Fruit fly (Drosophila melanogaster) whole organism, embryonic: ENCODE data around the gene CG45486.

Experiments used
- Atf-2 ChIP-seq: fragments of 200-800 bp; sonication (Bioruptor generic); optimal IDR thresholded peaks from 2 replicates; lab custom pipeline; 2016; ENCODE audit warnings: missing biosample characterization, missing genetic modification characterization
- Atf3 ChIP-seq: fragments of 200-800 bp; sonication (Bioruptor generic); optimal IDR thresholded peaks from 3 replicates; lab custom pipeline; 2016; ENCODE audit warnings: missing biosample characterization, missing genetic modification characterization
- BEAF-32 ChIP-seq: fragments of 200-800 bp; sonication (Bioruptor generic); optimal IDR thresholded peaks from 3 replicates; lab custom pipeline; 2017; ENCODE audit warnings: missing biosample characterization, missing genetic modification characterization, mild to moderate bottlenecking, moderate library complexity, missing genetic modification reagents
- Bgb ChIP-seq: fragments of 200-800 bp; sonication (Bioruptor generic); IDR thresholded peaks from 2 replicates; pipeline ENCODE4 v1.3.6; 2022; ENCODE audit warnings: missing biosample characterization, missing genetic modification characterization; ENCODE audit not compliant: partially characterized antibody
- CG10267 ChIP-seq: fragments of 200-800 bp; sonication (Bioruptor generic); optimal IDR thresholded peaks from 2 replicates; lab custom pipeline; 2018; ENCODE audit warnings: missing biosample characterization, mild to moderate bottlenecking, missing genetic modification characterization, moderate library complexity
- CG10543 ChIP-seq: fragments of 200-800 bp; sonication (Bioruptor generic); optimal IDR thresholded peaks from 3 replicates; lab custom pipeline; 2017; ENCODE audit warnings: missing biosample characterization, mild to moderate bottlenecking, missing genetic modification characterization, moderate library complexity
- CG13624 ChIP-seq: fragments of 200-800 bp; sonication (Bioruptor generic); optimal IDR thresholded peaks from 2 replicates; lab custom pipeline; 2016; ENCODE audit warnings: missing biosample characterization, missing genetic modification characterization
- CG14014 ChIP-seq: fragments of 200-800 bp; sonication (Bioruptor generic); IDR thresholded peaks from 2 replicates; pipeline ENCODE4 v1.3.6; 2022; ENCODE audit warnings: missing biosample characterization, missing genetic modification characterization
- CG15479 ChIP-seq: fragments of 200-800 bp; sonication (Bioruptor generic); optimal IDR thresholded peaks from 3 replicates; lab custom pipeline; 2019; ENCODE audit warnings: missing biosample characterization, mild to moderate bottlenecking, missing genetic modification characterization, moderate library complexity
- CG1603 ChIP-seq: fragments of 200-800 bp; sonication (Bioruptor generic); optimal IDR thresholded peaks from 2 replicates; lab custom pipeline; 2019; ENCODE audit warnings: missing biosample characterization, mild to moderate bottlenecking, missing genetic modification characterization, moderate library complexity
- CG17612 ChIP-seq: fragments of 200-800 bp; sonication (Bioruptor generic); IDR thresholded peaks from 2 replicates; pipeline ENCODE4 v1.3.6; 2022; ENCODE audit warnings: missing biosample characterization, missing genetic modification characterization
- CG3163 ChIP-seq: fragments of 200-800 bp; sonication (Bioruptor generic); optimal IDR thresholded peaks from 3 replicates; lab custom pipeline; 2016; ENCODE audit warnings: missing biosample characterization, missing genetic modification characterization
- CG6175 ChIP-seq: fragments of 200-800 bp; sonication (Bioruptor generic); IDR thresholded peaks from 3 replicates; pipeline ENCODE4 v1.3.6; 2022; ENCODE audit warnings: missing biosample characterization, missing genetic modification characterization
- CG7556 ChIP-seq: fragments of 200-800 bp; sonication (Bioruptor generic); optimal IDR thresholded peaks from 2 replicates; lab custom pipeline; 2017; ENCODE audit warnings: missing biosample characterization, mild to moderate bottlenecking, missing genetic modification characterization
- CG7839 ChIP-seq: fragments of 200-800 bp; sonication (Bioruptor generic); optimal IDR thresholded peaks from 3 replicates; lab custom pipeline; 2018; ENCODE audit warnings: missing biosample characterization, mild to moderate bottlenecking, missing genetic modification characterization, moderate library complexity
- CG8290 ChIP-seq, 3 experiments: fragments of 200-800 bp; sonication (Bioruptor generic); optimal IDR thresholded peaks; 2 replicates each; lab custom pipeline; 2016 to 2019; ENCODE audit warnings: missing biosample characterization in 3 of 3, missing genetic modification characterization in 3 of 3, mild to moderate bottlenecking in 2 of 3, moderate library complexity in 1 of 3
- CG9437 ChIP-seq: fragments of 200-800 bp; sonication (Bioruptor generic); optimal IDR thresholded peaks from 2 replicates; lab custom pipeline; 2018; ENCODE audit warnings: missing biosample characterization, mild to moderate bottlenecking, missing genetic modification characterization
- CHES-1-like ChIP-seq: fragments of 200-800 bp; sonication (Bioruptor generic); optimal IDR thresholded peaks from 2 replicates; lab custom pipeline; 2016; ENCODE audit warnings: missing biosample characterization, missing genetic modification characterization
- CTCF ChIP-seq: fragments of 200-800 bp; sonication (Bioruptor generic); optimal IDR thresholded peaks from 2 replicates; lab custom pipeline; 2017; ENCODE audit warnings: missing biosample characterization, mild to moderate bottlenecking, missing genetic modification characterization, moderate library complexity
- Camta ChIP-seq: fragments of 200-800 bp; sonication (Bioruptor generic); optimal IDR thresholded peaks from 2 replicates; lab custom pipeline; 2016; ENCODE audit warnings: missing biosample characterization, missing genetic modification characterization
- HLH3B ChIP-seq: fragments of 200-800 bp; sonication (Bioruptor generic); IDR thresholded peaks from 2 replicates; pipeline ENCODE4 v1.3.6; 2022; ENCODE audit warnings: missing biosample characterization, missing genetic modification characterization
- Med ChIP-seq: fragments of 200-800 bp; sonication (Bioruptor generic); peaks from one replicate; lab custom pipeline; 2016; ENCODE audit warnings: missing biosample characterization, missing genetic modification characterization, mild to moderate bottlenecking, inconsistent platforms, moderate library complexity
- Ptx1 ChIP-seq: fragments of 200-800 bp; sonication (Bioruptor generic); IDR thresholded peaks from 2 replicates; pipeline ENCODE4 v1.3.6; 2022; ENCODE audit warnings: missing biosample characterization, missing genetic modification characterization
- Rfx ChIP-seq: fragments of 200-800 bp; sonication (Bioruptor generic); IDR thresholded peaks from 2 replicates; pipeline ENCODE4 v1.3.6; 2022; ENCODE audit warnings: missing biosample characterization, missing genetic modification characterization
- Scr ChIP-seq: fragments of 200-800 bp; sonication (Bioruptor generic); IDR thresholded peaks from 2 replicates; pipeline ENCODE4 v1.3.6; 2022; ENCODE audit warnings: missing biosample characterization, missing genetic modification characterization; ENCODE audit not compliant: partially characterized antibody
- Sry-β ChIP-seq: fragments of 200-800 bp; sonication (Bioruptor generic); optimal IDR thresholded peaks from 2 replicates; lab custom pipeline; 2018; ENCODE audit warnings: missing biosample characterization, mild to moderate bottlenecking, missing genetic modification characterization, moderate library complexity
- Stat92E ChIP-seq, 3 experiments: fragments of >200 bp in 2 of 3; fragments of 200-800 bp in 1 of 3; sonication (Bioruptor generic) in 1 of 3; optimal IDR thresholded peaks; 2 replicates each; lab custom pipeline; 2017 to 2019; ENCODE audit warnings: missing biosample characterization in 3 of 3, missing genetic modification characterization in 3 of 3, mild to moderate bottlenecking in 1 of 3, moderate library complexity in 1 of 3
- bab2 ChIP-seq: fragments of 200-800 bp; sonication (Bioruptor generic); optimal IDR thresholded peaks from 2 replicates; lab custom pipeline; 2016; ENCODE audit warnings: missing biosample characterization, missing genetic modification characterization
- dm ChIP-seq: fragments of 200-800 bp; sonication (Bioruptor generic); optimal IDR thresholded peaks from 3 replicates; lab custom pipeline; 2016; ENCODE audit warnings: missing biosample characterization, missing genetic modification characterization
- dmrt11E ChIP-seq: fragments of 200-800 bp; sonication (Bioruptor generic); optimal IDR thresholded peaks from 3 replicates; lab custom pipeline; 2018; ENCODE audit warnings: missing biosample characterization, mild to moderate bottlenecking, missing genetic modification characterization, moderate library complexity
- dysf ChIP-seq: fragments of 200-800 bp; sonication (Bioruptor generic); IDR thresholded peaks from 3 replicates; pipeline ENCODE4 v1.3.6; 2022; ENCODE audit warnings: missing biosample characterization, missing genetic modification characterization
- ewg ChIP-seq: fragments of 200-800 bp; sonication (Bioruptor generic); optimal IDR thresholded peaks from 3 replicates; lab custom pipeline; 2017; ENCODE audit warnings: mild to moderate bottlenecking, missing biosample characterization, missing genetic modification reagents, missing genetic modification characterization
- gfzf ChIP-seq: fragments of 200-800 bp; sonication (Bioruptor generic); optimal IDR thresholded peaks from 2 replicates; lab custom pipeline; 2016; ENCODE audit warnings: missing biosample characterization, mild to moderate bottlenecking, missing genetic modification characterization, moderate library complexity
- grau ChIP-seq: fragments of 200-800 bp; optimal IDR thresholded peaks from 3 replicates; lab custom pipeline; 2019; ENCODE audit warnings: missing biosample characterization, mild to moderate bottlenecking, missing genetic modification characterization, moderate library complexity
- hkb ChIP-seq, 2 experiments: fragments of 200-800 bp in 1 of 2; fragments of >200 bp in 1 of 2; sonication (Bioruptor generic) in 1 of 2; IDR thresholded peaks in 1 of 2; optimal IDR thresholded peaks in 1 of 2; 2 replicates each; pipeline versions ENCODE4 v1.3.6 to Lab custom; 2017 to 2022; ENCODE audit warnings: missing biosample characterization in 1 of 2, missing genetic modification characterization in 1 of 2
- kah ChIP-seq: fragments of 200-800 bp; sonication (Bioruptor generic); optimal IDR thresholded peaks from 2 replicates; lab custom pipeline; 2018; ENCODE audit warnings: missing biosample characterization, mild to moderate bottlenecking, missing genetic modification characterization
- kay ChIP-seq: fragments of 200-800 bp; sonication (Bioruptor generic); optimal IDR thresholded peaks from 2 replicates; lab custom pipeline; 2016; ENCODE audit warnings: missing biosample characterization, missing genetic modification characterization
- ken ChIP-seq: fragments of 200-800 bp; sonication (Bioruptor generic); IDR thresholded peaks from 3 replicates; pipeline ENCODE4 v1.3.6; 2022; ENCODE audit warnings: missing biosample characterization, missing genetic modification characterization
- row ChIP-seq: fragments of 200-800 bp; sonication (Bioruptor generic); IDR thresholded peaks from 3 replicates; pipeline ENCODE4 v1.3.6; 2022; ENCODE audit warnings: missing biosample characterization, missing genetic modification characterization
- shn ChIP-seq: fragments of 200-800 bp; sonication (Bioruptor generic); optimal IDR thresholded peaks from 3 replicates; lab custom pipeline; 2016; ENCODE audit warnings: missing biosample characterization, missing genetic modification characterization
- tna ChIP-seq: fragments of 200-800 bp; sonication (Bioruptor generic); IDR thresholded peaks from 2 replicates; pipeline ENCODE4 v1.3.6; 2022; ENCODE audit warnings: missing biosample characterization, missing genetic modification characterization; ENCODE audit not compliant: partially characterized antibody
- tx ChIP-seq: fragments of 200-800 bp; sonication (Bioruptor generic); optimal IDR thresholded peaks from 2 replicates; lab custom pipeline; 2016; ENCODE audit warnings: missing biosample characterization, missing genetic modification characterization
- vnd ChIP-seq: fragments of 200-800 bp; sonication (Bioruptor generic); IDR thresholded peaks from 3 replicates; pipeline ENCODE4 v1.3.6; 2022; ENCODE audit warnings: missing biosample characterization, missing genetic modification characterization; ENCODE audit not compliant: partially characterized antibody
- wdn ChIP-seq: fragments of 200-800 bp; sonication (Bioruptor generic); IDR thresholded peaks from 2 replicates; pipeline ENCODE4 v1.3.6; 2022; ENCODE audit warnings: missing biosample characterization, missing genetic modification characterization
- wek ChIP-seq: fragments of 200-800 bp; sonication (Bioruptor generic); optimal IDR thresholded peaks from 3 replicates; lab custom pipeline; 2018; ENCODE audit warnings: missing biosample characterization, mild to moderate bottlenecking, missing genetic modification characterization, moderate library complexity
- z ChIP-seq: fragments of 200-800 bp; sonication (Bioruptor generic); IDR thresholded peaks from 3 replicates; pipeline ENCODE4 v1.3.6; 2022; ENCODE audit warnings: missing biosample characterization, missing genetic modification characterization
- zf30C ChIP-seq: fragments of 200-800 bp; sonication (Bioruptor generic); optimal IDR thresholded peaks from 3 replicates; lab custom pipeline; 2018; ENCODE audit warnings: missing biosample characterization, mild to moderate bottlenecking, missing genetic modification characterization

CG45486 gene

dm6 chrX:19897991-19898473 lies 11.9 kb downstream of the CG45486 start (continued):
- TF ChIP-seq grau (tag; lab: Kevin White, UChicago) (peak; percentile 27), tx (GFP tag; lab: Kevin White, UChicago) (no peak), BEAF-32 (GFP tag; lab: Kevin White, UChicago) (peak; percentile 6), CG9437 (GFP tag; lab: Kevin White, UChicago) (peak; percentile 78), CG3163 (no peak), Atf-2 (GFP tag; lab: Kevin White, UChicago) (no peak), hkb (optimal IDR thresholded peaks at IDR 0.05; lab: Kevin White, UChicago) (no peak), hkb (GFP tag; IDR thresholded peaks at IDR 0.05; lab: Robert Waterston, UW) (no peak), Bgb (GFP tag; lab: Robert Waterston, UW) (no peak), CG14014 (GFP tag; lab: Robert Waterston, UW) (no peak), Atf3 (GFP tag; lab: Kevin White, UChicago) (peak; percentile 4), kay (GFP tag; lab: Kevin White, UChicago) (no peak), Scr (GFP tag; lab: Robert Waterston, UW) (no peak; the same call in 1 of the 2 replicates), tna (GFP tag; lab: Robert Waterston, UW) (no peak), gfzf (GFP tag; lab: Kevin White, UChicago) (no peak), HLH3B (GFP tag; lab: Robert Waterston, UW) (no peak), Camta (GFP tag; lab: Kevin White, UChicago) (no peak), Stat92E (GFP tag; optimal IDR thresholded peaks at IDR 0.05; lab: Kevin White, UChicago) (no peak), wek (no peak), Ptx1 (GFP tag; lab: Robert Waterston, UW) (no peak), CG7839 (tag; lab: Kevin White, UChicago) (no peak), bab2 (GFP tag; lab: Kevin White, UChicago) (no peak), zf30C (no peak)

dm6 chrX:19897328-19897990 lies 12.5 kb downstream of the CG45486 start:
- peak; percentile 14; the same call in 1 of the 3 replicates for TF ChIP-seq dysf
- TF ChIP-seq ewg (GFP tag; lab: Kevin White, UChicago) = no peak
- TF ChIP-seq z = 0 out of 3 replicates have a peak, but pooled peaks have one; percentile 14
- TF ChIP-seq CTCF = peak; percentile 87
- no peak for TF ChIP-seq CG8290 (GFP tag; optimal IDR thresholded peaks at IDR 0.05; lab: Kevin White, UChicago)
- peak in 1 of 2 experiments; percentile 19 for TF ChIP-seq CG8290 (tag; optimal IDR thresholded peaks at IDR 0.05; lab: Kevin White, UChicago)
- TF ChIP-seq Med (GFP tag; lab: Kevin White, UChicago) = peak; percentile 3
- peak; percentile 20 for TF ChIP-seq BEAF-32 (GFP tag; lab: Kevin White, UChicago)
- TF ChIP-seq CG15479 (GFP tag; lab: Kevin White, UChicago) = peak; percentile 39
- peak; percentile 11 for TF ChIP-seq CHES-1-like
- TF ChIP-seq CG13624 (GFP tag; lab: Kevin White, UChicago) = peak; percentile 1
- no peak for TF ChIP-seq wdn (GFP tag; lab: Robert Waterston, UW)
- TF ChIP-seq vnd = 0 out of 3 replicates have a peak, but pooled peaks have one; percentile 9
- TF ChIP-seq CG6175 (GFP tag; lab: Robert Waterston, UW) = 0 out of 3 replicates have a peak, but pooled peaks have one; percentile 12
- peak; percentile 18 for TF ChIP-seq CG7556 (GFP tag; lab: Kevin White, UChicago)
- peak; percentile 9 for TF ChIP-seq dm (GFP tag; lab: Kevin White, UChicago)
- peak; percentile 85; the same call in 2 of the 3 replicates for TF ChIP-seq row (GFP tag; lab: Robert Waterston, UW)
- TF ChIP-seq CG1603 = peak; percentile 41
- TF ChIP-seq ken (GFP tag; lab: Robert Waterston, UW) = 0 out of 3 replicates have a peak, but pooled peaks have one; percentile 45
- TF ChIP-seq kah (GFP tag; lab: Kevin White, UChicago) = no peak
- TF ChIP-seq dmrt11E (tag; lab: Kevin White, UChicago) = peak; percentile 3
- peak; percentile 1 for TF ChIP-seq shn (GFP tag; lab: Kevin White, UChicago)
- peak; percentile 90 for TF ChIP-seq Sry-β (GFP tag; lab: Kevin White, UChicago)
- peak; percentile 15 for TF ChIP-seq CG10543
- TF ChIP-seq grau (tag; lab: Kevin White, UChicago) = peak; percentile 92
- no peak for TF ChIP-seq CG17612 (GFP tag; lab: Robert Waterston, UW)
- no peak for TF ChIP-seq CG10267 (tag; lab: Kevin White, UChicago)
- 0 out of 2 replicates have a peak, but pooled peaks have one; percentile 11 for TF ChIP-seq Rfx (GFP tag; lab: Robert Waterston, UW)
